Fruit fly (Drosophila melanogaster): Measurements from ENCODE around the gene Alp10.

Alp10 gene

dm6 chr3L:5610582-5610981 is 15.5 kb upstream of the Alp10 start:
- TF ChIP-seq CG12768 (GFP tag; optimal IDR thresholded peaks at IDR 0.05) (peak; percentile 47), Crg-1 (GFP tag; optimal IDR thresholded peaks at IDR 0.05) (no peak), Mnt (GFP tag; optimal IDR thresholded peaks at IDR 0.05) (peak; percentile 53), kay (GFP tag; ENCODE audit: borderline replicate concordance) (no peak), CG11617 (GFP tag; optimal IDR thresholded peaks at IDR 0.05) (no peak), CG1620 (GFP tag; optimal IDR thresholded peaks at IDR 0.05) (no peak), CG7045 (GFP tag; optimal IDR thresholded peaks at IDR 0.05) (no peak), Clk (GFP tag; optimal IDR thresholded peaks at IDR 0.05) (no peak), ovo (GFP tag; optimal IDR thresholded peaks at IDR 0.05) (no peak), bab1 (GFP tag; optimal IDR thresholded peaks at IDR 0.05) (peak; percentile 14), CG5204 (GFP tag; optimal IDR thresholded peaks at IDR 0.05) (no peak), cic (GFP tag; optimal IDR thresholded peaks at IDR 0.05) (peak; percentile 71), pad (GFP tag; optimal IDR thresholded peaks at IDR 0.05) (no peak), tj (GFP tag; optimal IDR thresholded peaks at IDR 0.05) (peak; percentile 28), Hr96 (GFP tag; optimal IDR thresholded peaks at IDR 0.05) (no peak), CG7101 (tag; optimal IDR thresholded peaks at IDR 0.05) (peak; percentile 24), CG14711 (tag; optimal IDR thresholded peaks at IDR 0.05) (no peak), cnc (optimal IDR thresholded peaks at IDR 0.05) (no peak), CG33017 (tag; optimal IDR thresholded peaks at IDR 0.05) (peak; percentile 0), toe (GFP tag; optimal IDR thresholded peaks at IDR 0.05) (no peak)

- TF ChIP-seq pad (GFP tag; optimal IDR thresholded peaks at IDR 0.05): no peak
- TF ChIP-seq CG7101 (tag; optimal IDR thresholded peaks at IDR 0.05): no peak
- TF ChIP-seq Mnt (GFP tag; optimal IDR thresholded peaks at IDR 0.05): no peak
- no peak for TF ChIP-seq tj (GFP tag; optimal IDR thresholded peaks at IDR 0.05)
- TF ChIP-seq Clk (GFP tag; optimal IDR thresholded peaks at IDR 0.05): no peak
- no peak for TF ChIP-seq toe (GFP tag; optimal IDR thresholded peaks at IDR 0.05)
- TF ChIP-seq ovo (GFP tag; optimal IDR thresholded peaks at IDR 0.05): no peak
- TF ChIP-seq CG1620 (GFP tag; optimal IDR thresholded peaks at IDR 0.05): no peak
- TF ChIP-seq CG5204 (GFP tag; optimal IDR thresholded peaks at IDR 0.05): no peak
- TF ChIP-seq CG14711 (tag; optimal IDR thresholded peaks at IDR 0.05): no peak
- TF ChIP-seq CG12768 (GFP tag; optimal IDR thresholded peaks at IDR 0.05): no peak
- no peak for TF ChIP-seq CG11617 (GFP tag; optimal IDR thresholded peaks at IDR 0.05)
- no peak for TF ChIP-seq cic (GFP tag; optimal IDR thresholded peaks at IDR 0.05)
Observed at dm6 chr3L:5609493-5609892, 14.4 kb upstream of the Alp10 start.

dm6 chr3L:5608786-5609370 is 13.8 kb upstream of the Alp10 start:
- TF ChIP-seq cic (GFP tag; optimal IDR thresholded peaks at IDR 0.05) (no peak), CG11617 (GFP tag; optimal IDR thresholded peaks at IDR 0.05) (no peak), CG5204 (GFP tag; optimal IDR thresholded peaks at IDR 0.05) (no peak)

- TF ChIP-seq kay (GFP tag; ENCODE audit: borderline replicate concordance) (no peak), Mnt (GFP tag; optimal IDR thresholded peaks at IDR 0.05) (peak; percentile 19)
Observed at dm6 chr3L:5608128-5608527, 13.1 kb upstream of the Alp10 start, which contains the start of gene Eaf6. Gene Eaf6, minus strand, starts transcription at chr3L:5608300.

- TF ChIP-seq pad (GFP tag; optimal IDR thresholded peaks at IDR 0.05) (no peak), kay (GFP tag; ENCODE audit: borderline replicate concordance) (peak; percentile 14)
Observed at dm6 chr3L:5604490-5604889, 9.4 kb upstream of the Alp10 start, which contains the start of gene mthl2. Gene mthl2, plus strand, starts transcription at chr3L:5604790.

dm6 chr3L:5603860-5604415 is 8.9 kb upstream of the Alp10 start, which contains the start of gene TM9SF3:
Gene TM9SF3, minus strand, starts transcription at chr3L:5603979.
- peak; percentile 2 for TF ChIP-seq CG11617 (GFP tag; optimal IDR thresholded peaks at IDR 0.05)
- TF ChIP-seq bab1 (GFP tag; optimal IDR thresholded peaks at IDR 0.05): peak; percentile 12
- TF ChIP-seq CG1620 (GFP tag; optimal IDR thresholded peaks at IDR 0.05): peak; percentile 51
- TF ChIP-seq CG7045 (GFP tag; optimal IDR thresholded peaks at IDR 0.05): no peak
- TF ChIP-seq Hr96 (GFP tag; optimal IDR thresholded peaks at IDR 0.05): peak; percentile 26
- TF ChIP-seq Mnt (GFP tag; optimal IDR thresholded peaks at IDR 0.05): peak; percentile 32
- TF ChIP-seq ovo (GFP tag; optimal IDR thresholded peaks at IDR 0.05): no peak
- no peak for TF ChIP-seq kay (GFP tag; ENCODE audit: borderline replicate concordance)
- TF ChIP-seq cnc (optimal IDR thresholded peaks at IDR 0.05): no peak
- no peak for TF ChIP-seq CG12768 (GFP tag; optimal IDR thresholded peaks at IDR 0.05)
- peak; percentile 43 for TF ChIP-seq tj (GFP tag; optimal IDR thresholded peaks at IDR 0.05)
- TF ChIP-seq CG14711 (tag; optimal IDR thresholded peaks at IDR 0.05): peak; percentile 90
- TF ChIP-seq Clk (GFP tag; optimal IDR thresholded peaks at IDR 0.05): no peak
- TF ChIP-seq CG5204 (GFP tag; optimal IDR thresholded peaks at IDR 0.05): peak; percentile 38
- TF ChIP-seq toe (GFP tag; optimal IDR thresholded peaks at IDR 0.05): peak; percentile 44

dm6 chr3L:5599592-5599991 is 4.5 kb upstream of the Alp10 start, which contains the start of gene CG10591:
Gene CG10591, minus strand, starts transcription at chr3L:5599692.
- TF ChIP-seq pad (GFP tag; optimal IDR thresholded peaks at IDR 0.05) (no peak), CG14711 (tag; optimal IDR thresholded peaks at IDR 0.05) (no peak), Clk (GFP tag; optimal IDR thresholded peaks at IDR 0.05) (no peak), CG33017 (tag; optimal IDR thresholded peaks at IDR 0.05) (no peak), CG7045 (GFP tag; optimal IDR thresholded peaks at IDR 0.05) (no peak), CG5204 (GFP tag; optimal IDR thresholded peaks at IDR 0.05) (no peak), ovo (GFP tag; optimal IDR thresholded peaks at IDR 0.05) (no peak), CG7101 (tag; optimal IDR thresholded peaks at IDR 0.05) (no peak), toe (GFP tag; optimal IDR thresholded peaks at IDR 0.05) (no peak), kay (GFP tag; ENCODE audit: borderline replicate concordance) (no peak), Mnt (GFP tag; optimal IDR thresholded peaks at IDR 0.05) (no peak), tj (GFP tag; optimal IDR thresholded peaks at IDR 0.05) (no peak), bab1 (GFP tag; optimal IDR thresholded peaks at IDR 0.05) (no peak), CG12768 (GFP tag; optimal IDR thresholded peaks at IDR 0.05) (no peak), Crg-1 (GFP tag; optimal IDR thresholded peaks at IDR 0.05) (no peak), CG11617 (GFP tag; optimal IDR thresholded peaks at IDR 0.05) (no peak), cic (GFP tag; optimal IDR thresholded peaks at IDR 0.05) (no peak), cnc (optimal IDR thresholded peaks at IDR 0.05) (no peak), CG1620 (GFP tag; optimal IDR thresholded peaks at IDR 0.05) (no peak), Hr96 (GFP tag; optimal IDR thresholded peaks at IDR 0.05) (no peak)

Data from whole organism, adult.